Fruit fly (Drosophila melanogaster) whole organism, embryonic: Measurements from ENCODE around the gene CG12974.

Experiments used
- C15 ChIP-seq: fragments of 200-800 bp; sonication (Bioruptor generic); IDR thresholded peaks from 3 replicates; pipeline ENCODE4 v1.3.6; 2022; ENCODE audit warnings: missing biosample characterization, missing genetic modification characterization
- CG13287 ChIP-seq: fragments of 200-800 bp; sonication (Bioruptor generic); IDR thresholded peaks from 2 replicates; pipeline ENCODE4 v1.3.6; 2022; ENCODE audit warnings: missing biosample characterization, missing genetic modification characterization; ENCODE audit not compliant: partially characterized antibody
- CG6254 ChIP-seq: fragments of 200-800 bp; sonication (Bioruptor generic); optimal IDR thresholded peaks from 3 replicates; lab custom pipeline; 2017; ENCODE audit warnings: mild to moderate bottlenecking, missing biosample characterization, missing genetic modification reagents, missing genetic modification characterization
- CG7372 ChIP-seq: fragments of 200-800 bp; sonication (Bioruptor generic); IDR thresholded peaks from 2 replicates; pipeline ENCODE4 v1.3.6; 2022; ENCODE audit warnings: missing biosample characterization, missing genetic modification characterization
- CG8765 ChIP-seq: fragments of 200-800 bp; sonication (Bioruptor generic); IDR thresholded peaks from 2 replicates; pipeline ENCODE4 v1.3.6; 2022; ENCODE audit warnings: missing biosample characterization, missing genetic modification characterization
- Sry-β ChIP-seq: fragments of 200-800 bp; sonication (Bioruptor generic); optimal IDR thresholded peaks from 2 replicates; lab custom pipeline; 2018; ENCODE audit warnings: missing biosample characterization, mild to moderate bottlenecking, missing genetic modification characterization, moderate library complexity
- schlank ChIP-seq: fragments of 200-800 bp; sonication (Bioruptor generic); optimal IDR thresholded peaks from 2 replicates; lab custom pipeline; 2018; ENCODE audit warnings: missing biosample characterization, mild to moderate bottlenecking, missing genetic modification characterization
- stwl ChIP-seq: fragments of 200-800 bp; sonication (Bioruptor generic); optimal IDR thresholded peaks from 3 replicates; lab custom pipeline; 2018; ENCODE audit warnings: missing biosample characterization, mild to moderate bottlenecking, missing genetic modification characterization, moderate library complexity
- ttk ChIP-seq: fragments of 200-800 bp; sonication (Bioruptor generic); IDR thresholded peaks from 2 replicates; pipeline ENCODE4 v2.1.2; 2022; ENCODE audit warnings: missing biosample characterization, missing genetic modification characterization
- zen2 ChIP-seq: fragments of 200-800 bp; sonication (Bioruptor generic); IDR thresholded peaks from 3 replicates; pipeline ENCODE4 v1.3.6; 2022; ENCODE audit warnings: missing biosample characterization, missing genetic modification characterization; ENCODE audit not compliant: partially characterized antibody

- TF ChIP-seq stwl (tag; lab: Kevin White, UChicago), result no peak
- TF ChIP-seq CG7372, result no peak
- TF ChIP-seq zen2 (GFP tag; lab: Robert Waterston, UW), result no peak
- no peak for TF ChIP-seq C15 (GFP tag; lab: Robert Waterston, UW)
- no peak for TF ChIP-seq CG13287 (GFP tag; lab: Robert Waterston, UW)
- TF ChIP-seq CG8765 (GFP tag; lab: Robert Waterston, UW), result no peak
- no peak for TF ChIP-seq ttk (GFP tag; lab: Robert Waterston, UW)
- TF ChIP-seq CG6254 (GFP tag; lab: Kevin White, UChicago), result no peak
- no peak for TF ChIP-seq Sry-β (GFP tag; lab: Kevin White, UChicago)
- no peak for TF ChIP-seq schlank (tag; lab: Kevin White, UChicago)
These were observed 6.6 kb downstream of the CG12974 start for dm6 chr3L:21279168-21279567.
